Fruit fly (Drosophila melanogaster): ENCODE results near the gene ND-PDSW.

DNA sequence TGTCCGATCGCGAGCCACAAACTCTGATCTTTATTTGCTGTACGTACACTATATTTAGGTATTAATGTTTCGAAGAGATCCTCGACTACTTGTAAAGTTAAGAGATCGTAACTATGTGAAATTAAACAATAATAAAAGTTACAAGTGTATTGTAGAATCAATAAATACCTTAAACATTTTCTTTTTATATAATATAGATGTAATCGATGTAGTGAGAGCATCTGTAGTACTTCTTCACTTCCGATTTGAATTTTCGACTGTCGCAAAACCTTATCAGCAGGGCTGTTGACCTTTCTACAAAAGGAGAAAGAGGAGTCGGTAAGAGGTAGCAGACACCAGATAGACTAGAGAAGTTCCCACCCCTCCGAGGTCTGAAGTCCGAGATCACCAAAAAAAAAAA is 9.2 kb downstream of the ND-PDSW start:
- TF ChIP-seq CG33017 (tag; optimal IDR thresholded peaks at IDR 0.05) = no peak
- no peak for TF ChIP-seq ovo (GFP tag; optimal IDR thresholded peaks at IDR 0.05)
- no peak for TF ChIP-seq Clk (GFP tag; optimal IDR thresholded peaks at IDR 0.05)
- no peak for TF ChIP-seq CG14711 (tag; optimal IDR thresholded peaks at IDR 0.05)
- TF ChIP-seq CG11617 (GFP tag; optimal IDR thresholded peaks at IDR 0.05) = no peak
- TF ChIP-seq cnc (optimal IDR thresholded peaks at IDR 0.05) = no peak
- no peak for TF ChIP-seq CG1620 (GFP tag; optimal IDR thresholded peaks at IDR 0.05)
- no peak for TF ChIP-seq pad (GFP tag; optimal IDR thresholded peaks at IDR 0.05)
- no peak for TF ChIP-seq toe (GFP tag; optimal IDR thresholded peaks at IDR 0.05)
- no peak for TF ChIP-seq CG12768 (GFP tag; optimal IDR thresholded peaks at IDR 0.05)
- no peak for TF ChIP-seq Hr96 (GFP tag; optimal IDR thresholded peaks at IDR 0.05)
- no peak for TF ChIP-seq CG5204 (GFP tag; optimal IDR thresholded peaks at IDR 0.05)
